Fruit fly (Drosophila melanogaster): Measurements from ENCODE around the gene CG6321.

The CG6321 gene

DNA sequence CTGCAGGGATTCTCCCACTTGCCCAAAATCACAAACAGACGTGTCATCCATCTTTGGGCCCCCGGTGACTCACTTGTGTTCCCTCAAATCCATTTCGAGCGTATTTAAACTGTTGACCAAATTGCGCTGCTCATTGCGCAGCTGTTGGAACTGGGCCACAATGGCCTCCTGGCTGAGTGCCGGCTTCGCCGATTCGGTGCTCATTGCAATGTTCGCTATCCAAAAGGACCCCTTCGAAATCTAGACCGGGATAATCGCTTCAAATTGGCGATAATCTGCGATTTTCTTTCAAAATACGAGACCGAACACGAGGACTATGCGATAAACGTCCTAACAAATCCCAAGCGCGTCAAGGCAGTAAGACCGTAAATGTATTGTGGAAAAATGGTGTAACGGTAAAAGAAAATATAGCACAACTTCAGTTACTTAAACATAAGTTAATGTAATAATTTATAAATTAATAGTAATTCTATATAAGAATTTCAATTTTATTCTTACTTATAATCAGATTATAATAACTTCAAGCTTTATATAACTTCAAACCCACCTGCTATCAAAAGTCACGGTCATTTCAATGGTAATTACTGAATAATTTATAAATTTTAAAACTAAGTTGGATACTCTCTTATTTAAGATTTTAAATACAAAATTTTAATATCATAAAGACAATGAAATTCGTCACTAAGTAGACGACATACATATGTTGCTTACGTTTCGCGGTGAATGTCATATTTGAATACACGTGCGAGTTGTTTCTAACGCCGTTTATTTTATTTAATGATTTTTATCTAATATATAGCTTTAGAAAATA, 13.2 kb upstream of the CG6321 start, which contains the start of the genes Pfdn2 and Noc1 (continued):
- TF ChIP-seq nau (GFP tag; optimal IDR thresholded peaks at IDR 0.05) (no peak), nmo (GFP tag; optimal IDR thresholded peaks at IDR 0.05) (peak; percentile 81), CG3838 (GFP tag; optimal IDR thresholded peaks at IDR 0.05) (no peak), sob (GFP tag; IDR thresholded peaks at IDR 0.05) (no peak), Dll (GFP tag; IDR thresholded peaks at IDR 0.05; ENCODE audit: partially characterized antibody) (no peak), CG16863 (GFP tag; optimal IDR thresholded peaks at IDR 0.05) (no peak), CG4328 (GFP tag; optimal IDR thresholded peaks at IDR 0.05) (no peak), CG18011 (GFP tag; optimal IDR thresholded peaks at IDR 0.05) (no peak), Bgb (GFP tag; IDR thresholded peaks at IDR 0.05; ENCODE audit: partially characterized antibody) (no peak; the same call in 1 of the 2 replicates), p53 (GFP tag; optimal IDR thresholded peaks at IDR 0.05) (no peak), CG6654 (GFP tag; optimal IDR thresholded peaks at IDR 0.05) (no peak), caup (GFP tag; optimal IDR thresholded peaks at IDR 0.05; ENCODE audit: severe bottlenecking) (no peak), CG18599 (GFP tag; optimal IDR thresholded peaks at IDR 0.05) (no peak), sqz (GFP tag; optimal IDR thresholded peaks at IDR 0.05) (no peak), twi (tag; optimal IDR thresholded peaks at IDR 0.05) (peak; percentile 82), CG1647 (GFP tag; optimal IDR thresholded peaks at IDR 0.05) (no peak), CG11093 (GFP tag; IDR thresholded peaks at IDR 0.05) (no peak), CG13624 (GFP tag; optimal IDR thresholded peaks at IDR 0.05) (no peak), da (GFP tag; optimal IDR thresholded peaks at IDR 0.05) (no peak), CG12391 (tag; optimal IDR thresholded peaks at IDR 0.05) (peak; percentile 89), CG31388 (GFP tag; optimal IDR thresholded peaks at IDR 0.05) (no peak), mld (GFP tag; IDR thresholded peaks at IDR 0.05; ENCODE audit: partially characterized antibody) (no peak), C15 (GFP tag; IDR thresholded peaks at IDR 0.05) (0 out of 3 replicates have a peak, but pooled peaks have one; percentile 18), CG4820 (GFP tag; optimal IDR thresholded peaks at IDR 0.05) (peak; percentile 34), CG13296 (GFP tag; optimal IDR thresholded peaks at IDR 0.05) (no peak), tna (GFP tag; IDR thresholded peaks at IDR 0.05; ENCODE audit: partially characterized antibody) (no peak), CG8944 (GFP tag; optimal IDR thresholded peaks at IDR 0.05) (no peak), so (GFP tag; IDR thresholded peaks at IDR 0.05) (no peak), BtbVII (GFP tag; optimal IDR thresholded peaks at IDR 0.05) (no peak), Opbp (GFP tag; IDR thresholded peaks at IDR 0.05; ENCODE audit: partially characterized antibody) (no peak), CG33557 (GFP tag; optimal IDR thresholded peaks at IDR 0.05) (peak; percentile 30), jigr1 (GFP tag; IDR thresholded peaks at IDR 0.05) (0 out of 3 replicates have a peak, but pooled peaks have one; percentile 27), Meics (GFP tag; optimal IDR thresholded peaks at IDR 0.05) (peak; percentile 100), CG6689 (GFP tag; IDR thresholded peaks at IDR 0.05) (peak; percentile 36; the same call in 1 of the 2 replicates), dmrt99B (tag; optimal IDR thresholded peaks at IDR 0.05) (no peak), abd-A (tag; optimal IDR thresholded peaks at IDR 0.05) (no peak), CG6813 (GFP tag; optimal IDR thresholded peaks at IDR 0.05) (no peak), Ets97D (GFP tag; optimal IDR thresholded peaks at IDR 0.05) (no peak), dati (GFP tag; IDR thresholded peaks at IDR 0.05) (no peak), CG4617 (GFP tag; optimal IDR thresholded peaks at IDR 0.05; ENCODE audit: borderline replicate concordance) (peak; percentile 59), NC2β (GFP tag; optimal IDR thresholded peaks at IDR 0.05) (no peak), CG10979 (tag; optimal IDR thresholded peaks at IDR 0.05) (peak; percentile 33), D (optimal IDR thresholded peaks at IDR 0.05) (peak; percentile 73), D (GFP tag; optimal IDR thresholded peaks at IDR 0.05) (no peak), en (GFP tag; optimal IDR thresholded peaks at IDR 0.05) (no peak), chm (GFP tag; IDR thresholded peaks at IDR 0.05) (no peak), dan (GFP tag; IDR thresholded peaks at IDR 0.05) (no peak), gem (tag; optimal IDR thresholded peaks at IDR 0.05) (no peak), Fer1 (GFP tag; optimal IDR thresholded peaks at IDR 0.05) (no peak)

Data from whole organism, embryonic.